Fruit fly (Drosophila melanogaster): ENCODE results near the gene CG14238.

CG14238 gene

DNA sequence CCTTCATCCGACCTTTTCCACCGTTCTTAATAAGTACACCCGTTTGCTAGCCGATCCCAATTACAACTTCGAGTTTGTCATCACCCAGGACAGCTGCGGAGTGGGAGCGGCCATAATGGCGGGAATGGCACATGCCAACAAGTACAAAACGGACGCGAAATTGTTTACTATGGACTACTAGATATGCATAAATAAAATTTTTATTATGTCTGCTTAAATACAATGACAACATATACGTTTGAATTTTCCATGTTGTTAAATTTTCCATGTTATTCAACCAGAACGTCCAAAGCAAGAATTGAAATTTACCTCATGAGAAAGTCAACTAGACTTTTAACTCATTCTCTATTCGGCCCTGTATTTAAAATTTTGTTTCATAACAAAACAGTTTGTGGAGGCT lies 7.7 kb upstream of the CG14238 start, which contains the start of gene Hex-t2:
TSS of gene Hex-t2 (plus strand) at position 301 of the 400 bp plus-strand sequence.
- no peak for TF ChIP-seq noc (tag; optimal IDR thresholded peaks at IDR 0.05)

DNA sequence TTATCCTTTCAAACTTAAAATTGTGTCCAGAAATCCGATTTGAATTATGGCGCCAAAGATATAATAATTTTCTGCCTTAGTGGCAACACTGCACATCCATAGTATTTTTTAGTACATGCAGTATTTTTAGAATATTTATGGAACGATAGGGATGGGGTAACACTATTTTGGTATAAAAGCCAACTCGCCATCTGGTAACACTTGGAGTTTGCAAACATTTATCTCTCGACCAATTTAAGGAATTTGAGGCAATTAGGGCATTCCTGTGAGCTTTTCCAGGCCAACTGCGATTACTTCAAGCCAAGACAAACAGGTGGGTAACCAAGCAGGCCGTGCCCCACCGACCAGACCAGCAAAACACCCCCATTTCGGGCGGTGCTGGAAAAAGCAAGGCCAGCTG lies 5.7 kb upstream of the CG14238 start, which contains the start of gene CG5447:
TSS of gene CG5447 (plus strand) at position 190 of the 400 bp plus-strand sequence.
- TF ChIP-seq noc (tag; optimal IDR thresholded peaks at IDR 0.05) = no peak

DNA sequence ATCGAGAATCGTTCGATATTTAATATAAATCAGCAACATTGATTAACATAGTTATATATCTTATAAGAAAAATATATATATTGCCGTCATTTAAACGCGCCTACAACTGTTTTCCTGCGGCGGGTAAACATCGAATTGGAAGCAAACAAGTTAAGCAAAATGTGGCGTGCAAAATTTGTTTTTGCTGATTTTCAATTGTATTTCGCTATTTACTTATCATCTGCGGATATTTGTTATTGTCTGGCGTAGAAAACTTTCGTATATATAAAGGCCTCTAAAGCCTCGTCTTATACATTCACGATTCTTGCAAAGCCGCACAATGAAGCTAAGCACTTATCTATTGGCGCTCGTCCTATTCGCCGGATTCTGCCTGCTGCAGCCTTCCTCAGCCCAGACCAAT lies 3.6 kb upstream of the CG14238 start, which contains the start of gene CG43117:
TSS of gene CG43117 (plus strand) at position 301 of the 400 bp plus-strand sequence.
- TF ChIP-seq noc (tag; optimal IDR thresholded peaks at IDR 0.05) = no peak

DNA sequence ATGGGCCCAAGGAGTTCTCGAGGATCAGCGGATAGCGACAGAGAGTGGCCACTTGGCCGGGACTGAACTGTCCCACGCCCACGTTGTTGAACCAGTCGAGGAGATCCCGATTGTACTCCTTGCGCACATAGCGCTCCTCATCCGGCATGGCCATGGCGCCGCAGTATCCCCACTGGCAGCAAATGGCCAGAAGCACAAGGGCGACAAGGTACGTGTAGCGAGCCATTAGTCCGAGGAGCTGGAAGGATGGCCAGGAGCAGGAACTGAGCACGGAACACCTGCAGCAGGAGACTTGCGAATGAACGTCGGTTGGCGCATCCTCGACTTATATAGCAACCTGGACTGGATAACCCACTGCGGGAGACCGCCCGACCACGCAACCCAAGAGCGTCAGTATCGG lies 2.2 kb upstream of the CG14238 start, which contains the start of gene Pdf:
TSS of gene Pdf (minus strand) at position 304 of the 400 bp plus-strand sequence.
- no peak for TF ChIP-seq noc (tag; optimal IDR thresholded peaks at IDR 0.05)

DNA sequence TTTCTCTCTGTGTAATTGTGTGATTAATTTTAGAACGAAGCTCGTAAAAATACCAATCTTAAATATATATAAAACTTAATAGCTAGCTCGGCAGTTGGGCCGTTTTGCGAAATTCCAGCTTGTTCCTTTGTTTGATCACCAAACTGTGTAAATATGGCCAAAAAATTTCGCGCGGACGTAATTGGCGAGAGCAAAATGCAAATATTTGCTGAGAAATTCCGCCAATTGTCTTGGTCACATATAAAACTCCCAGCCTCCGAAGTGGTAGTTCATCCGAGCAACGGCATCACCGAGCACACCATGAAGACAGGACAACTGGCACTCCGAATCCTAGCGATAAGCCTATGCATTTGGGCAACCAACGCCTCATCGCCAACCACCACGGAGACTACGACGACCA lies 1.5 kb upstream of the CG14238 start, which contains the start of gene CG14237:
TSS of gene CG14237 (plus strand) at position 301 of the 400 bp plus-strand sequence.
- no peak for TF ChIP-seq noc (tag; optimal IDR thresholded peaks at IDR 0.05)

DNA sequence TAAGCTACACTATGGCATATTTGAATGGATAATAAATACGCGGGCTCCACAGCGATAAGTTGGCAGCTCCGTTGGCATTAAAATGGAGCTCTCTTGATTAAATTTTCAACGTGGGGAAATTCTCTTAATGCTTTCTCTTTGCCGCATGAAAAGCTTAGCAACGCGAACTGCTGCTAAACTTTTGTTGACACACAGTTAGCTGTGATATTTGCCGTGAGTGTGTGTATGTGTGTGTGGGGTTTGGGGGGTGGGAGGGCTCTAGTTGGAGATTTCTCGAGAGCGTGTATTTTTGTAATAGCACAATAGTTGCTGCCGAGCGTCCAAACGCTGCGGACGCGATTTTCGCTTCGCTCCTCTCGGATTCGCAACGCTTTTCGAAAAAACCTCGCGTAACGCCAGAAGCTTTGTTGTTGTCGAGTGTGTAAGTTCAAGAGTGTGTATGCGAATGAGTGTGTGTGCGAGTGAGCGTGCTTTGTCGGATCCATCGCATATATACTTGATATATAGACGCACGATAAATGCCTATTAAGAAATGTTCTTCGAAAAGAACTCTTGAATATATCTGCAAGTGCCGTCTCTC lies 3.3 kb downstream of the CG14238 start, which contains the start of gene CG5455:
TSS of gene CG5455 (plus strand) at position 302 of the 580 bp plus-strand sequence.
- TF ChIP-seq noc (tag; optimal IDR thresholded peaks at IDR 0.05) = peak; percentile 64

DNA sequence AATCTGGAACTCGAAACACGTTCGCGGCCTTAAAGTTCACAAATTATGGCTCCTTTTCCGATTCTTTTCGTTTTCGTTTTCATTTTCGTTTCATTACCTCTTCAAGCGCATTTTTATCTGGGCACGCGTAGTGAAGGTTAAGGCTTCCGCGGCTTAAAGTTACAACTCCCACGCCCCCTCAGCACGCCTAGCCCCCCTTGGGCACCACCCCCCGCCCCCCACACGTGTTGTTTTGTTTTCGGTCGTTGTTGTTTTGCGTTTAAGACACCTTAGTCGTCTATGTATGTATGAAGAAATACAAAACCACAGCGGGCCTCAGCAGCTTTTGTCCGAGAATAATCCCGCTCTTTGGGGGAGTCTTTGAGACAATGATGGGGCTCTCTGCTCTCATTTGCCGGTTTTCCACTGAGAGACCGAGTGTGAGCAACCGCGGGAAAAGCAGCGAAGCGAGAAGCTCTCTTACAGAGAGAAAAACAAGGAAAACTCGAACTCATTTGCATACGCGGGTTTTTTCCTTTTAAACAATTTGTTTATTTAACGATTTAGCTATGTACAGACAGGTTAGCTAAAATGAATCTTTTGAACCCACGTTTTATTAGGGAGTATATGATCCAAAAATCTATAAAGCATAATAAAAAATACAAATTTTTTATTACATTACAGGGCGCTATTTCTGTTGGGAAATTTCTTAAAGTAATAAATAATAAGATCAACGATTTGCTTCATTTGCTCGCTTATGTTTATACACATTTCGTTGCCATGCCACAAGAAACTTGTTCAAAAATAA lies 4.3 kb downstream of the CG14238 start:
- TF ChIP-seq noc (tag; optimal IDR thresholded peaks at IDR 0.05) = no peak

DNA sequence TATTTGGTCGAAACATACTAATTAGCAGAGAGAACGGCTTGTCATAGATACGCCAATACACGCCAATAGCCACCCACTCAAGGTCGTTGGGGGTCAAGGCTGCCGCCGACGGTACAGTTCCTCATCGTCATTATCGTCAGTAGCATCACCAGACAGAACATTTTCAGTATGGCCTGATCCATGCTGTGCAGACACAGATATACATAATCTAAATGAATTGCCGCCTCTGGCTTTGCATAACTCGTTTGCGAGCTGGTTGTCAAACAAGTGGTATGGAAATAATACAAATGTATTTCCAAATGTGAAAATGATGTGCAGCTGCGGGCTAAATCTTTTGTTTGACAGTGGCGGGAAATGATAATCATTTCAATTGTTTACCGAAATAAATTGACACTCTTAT lies 5.1 kb downstream of the CG14238 start:
- no peak for TF ChIP-seq noc (tag; optimal IDR thresholded peaks at IDR 0.05)

DNA sequence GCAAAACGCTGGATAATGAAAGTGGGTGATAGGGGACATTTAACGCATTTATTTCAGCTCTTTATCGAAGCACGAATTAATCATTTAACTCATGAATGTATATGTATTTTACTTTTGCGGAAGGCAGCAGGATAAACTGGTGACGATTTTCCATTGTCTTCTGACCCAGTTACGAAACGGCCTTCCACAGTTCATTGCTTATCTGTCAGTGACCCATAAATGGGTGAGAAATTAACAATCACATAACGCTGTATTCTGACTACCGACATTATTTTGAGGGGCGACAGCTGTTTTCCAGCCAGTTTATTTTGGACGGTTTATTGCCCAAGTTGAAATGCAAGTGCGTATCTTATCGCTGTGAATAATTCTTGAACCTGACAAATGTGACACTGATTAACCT lies 5.5 kb downstream of the CG14238 start:
- TF ChIP-seq noc (tag; optimal IDR thresholded peaks at IDR 0.05) = no peak

DNA sequence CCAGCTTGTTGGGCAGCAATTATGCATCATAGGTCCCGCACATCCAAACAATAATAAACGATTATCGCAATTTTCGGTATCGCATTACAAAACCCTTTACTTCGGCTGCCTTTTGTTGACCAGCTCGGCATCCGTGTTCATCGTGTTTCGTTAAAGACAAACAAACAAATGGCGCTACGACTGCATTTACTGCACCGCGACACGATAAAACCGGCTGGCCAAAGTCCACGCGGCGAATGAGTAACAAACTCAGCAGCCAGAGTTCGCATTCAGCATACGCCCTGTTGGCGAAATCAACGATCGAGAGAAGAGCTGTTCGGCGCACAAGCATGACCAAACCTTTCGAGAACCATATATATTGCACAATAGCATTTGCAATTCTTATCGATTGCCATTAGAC lies 6.3 kb downstream of the CG14238 start:
- no peak for TF ChIP-seq noc (tag; optimal IDR thresholded peaks at IDR 0.05)

DNA sequence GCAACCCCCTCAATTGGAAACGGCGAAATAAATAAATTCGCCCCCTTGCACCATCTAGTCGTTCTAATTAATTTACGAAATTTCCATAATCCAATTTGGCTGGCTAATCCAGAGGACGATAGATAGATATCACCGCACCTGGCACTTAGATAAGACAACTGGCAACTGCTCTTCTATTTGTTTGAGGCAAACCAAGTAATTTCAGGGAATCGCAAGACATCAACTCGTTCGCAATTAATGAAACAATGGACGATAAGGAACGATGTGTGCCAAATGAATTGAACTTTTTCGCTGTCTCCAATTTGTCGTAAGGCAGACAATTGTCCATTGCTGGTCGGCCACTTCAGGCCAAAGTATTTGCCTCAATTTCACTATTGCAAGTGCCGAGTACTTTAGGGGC lies 7.1 kb downstream of the CG14238 start:
- TF ChIP-seq noc (tag; optimal IDR thresholded peaks at IDR 0.05) = no peak

DNA sequence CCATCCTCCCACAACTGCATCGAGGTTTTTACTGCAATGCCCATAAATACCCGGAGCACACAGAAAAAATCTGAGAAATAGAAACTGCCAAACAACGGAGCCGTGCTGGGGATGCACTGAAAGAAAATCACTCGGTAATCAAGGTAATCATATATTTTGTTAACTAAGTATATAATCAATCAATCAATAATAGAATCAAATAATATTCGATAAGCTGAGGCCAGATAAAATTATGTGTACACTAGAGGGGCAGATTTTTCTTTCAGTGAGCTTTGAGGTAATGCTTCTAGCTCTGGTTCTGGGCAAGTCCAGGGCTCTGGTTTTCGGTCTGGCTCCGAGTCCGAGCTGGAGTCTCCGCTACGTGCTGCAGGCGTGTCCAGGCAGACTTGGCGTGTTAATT lies 20.0 kb downstream of the CG14238 start:
- TF ChIP-seq noc (tag; optimal IDR thresholded peaks at IDR 0.05) = no peak

DNA sequence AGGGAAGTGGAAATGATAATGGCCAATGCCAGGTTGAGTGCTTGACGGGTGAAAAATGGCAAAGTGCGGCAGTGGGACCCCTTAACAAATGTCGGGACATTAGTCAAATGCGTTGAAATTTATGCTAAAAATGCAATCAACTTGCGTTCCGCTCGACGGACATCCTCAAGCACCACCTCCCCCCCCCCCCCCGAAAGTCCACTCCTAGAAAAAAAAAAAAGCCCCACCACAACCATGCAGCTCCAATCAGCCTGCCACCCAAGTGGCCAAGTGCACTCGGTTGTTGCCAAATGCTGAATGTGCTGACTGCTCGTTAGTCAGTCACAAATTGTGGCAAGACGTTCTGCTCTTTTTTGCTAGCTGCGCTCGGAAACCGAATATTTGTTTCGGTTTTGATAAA lies 20.6 kb downstream of the CG14238 start:
- TF ChIP-seq noc (tag; optimal IDR thresholded peaks at IDR 0.05) = no peak

DNA sequence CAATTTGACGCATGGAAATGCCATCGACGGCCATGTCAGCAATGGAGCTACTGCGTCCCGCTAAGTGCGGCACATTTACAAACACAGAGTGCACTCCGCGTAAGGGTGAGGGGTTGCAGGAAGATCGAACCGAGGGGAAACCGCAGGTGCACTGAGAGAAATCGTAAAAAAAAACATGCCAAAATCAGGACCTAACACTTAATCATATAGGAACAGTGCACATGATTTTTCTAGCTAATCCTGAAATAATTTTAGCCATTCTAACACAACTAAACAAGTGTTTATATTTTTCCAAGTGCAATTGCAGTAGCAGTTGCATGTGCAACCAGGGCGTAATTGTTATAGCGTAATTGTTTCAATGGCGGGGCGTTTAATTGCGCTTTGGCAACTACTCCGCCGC lies 21.2 kb downstream of the CG14238 start:
- no peak for TF ChIP-seq noc (tag; optimal IDR thresholded peaks at IDR 0.05)

DNA sequence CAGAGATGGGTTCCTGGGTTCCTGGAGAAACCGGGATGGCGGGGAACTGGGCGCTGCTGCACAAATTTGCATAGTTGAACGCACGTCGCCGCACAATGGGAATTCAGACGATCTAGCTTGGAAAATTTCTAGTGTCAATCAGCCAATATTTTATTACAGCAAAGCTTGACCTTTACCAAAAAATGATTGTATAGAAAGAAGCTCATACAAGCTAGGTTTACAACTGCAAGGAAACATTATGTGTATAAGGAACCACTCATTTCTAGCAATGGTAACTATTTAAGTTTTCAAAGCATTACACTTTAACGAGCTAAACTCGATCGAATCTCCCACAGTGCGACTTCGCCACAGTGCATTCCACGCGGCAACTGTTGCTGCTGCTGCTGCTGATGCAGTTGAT lies 22.3 kb downstream of the CG14238 start:
- TF ChIP-seq noc (tag; optimal IDR thresholded peaks at IDR 0.05) = no peak

DNA sequence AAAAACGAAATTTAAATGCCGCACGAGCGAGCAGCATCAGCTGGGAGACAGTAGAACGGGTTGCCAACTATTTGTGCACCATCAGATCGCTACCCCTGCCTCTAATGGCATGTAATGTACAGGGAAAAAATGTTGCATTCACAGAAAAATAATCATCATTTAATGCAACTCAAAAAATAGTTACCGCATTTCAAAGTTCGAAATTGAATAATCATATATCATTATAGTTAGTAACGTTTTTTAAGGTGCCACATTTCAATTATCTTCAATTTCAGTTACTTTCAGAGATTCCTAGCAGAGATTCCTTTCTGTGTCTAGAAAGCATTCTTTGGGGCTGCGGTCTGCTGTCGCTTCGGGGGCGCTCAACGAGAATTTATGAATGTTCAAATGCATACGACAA lies 23.2 kb downstream of the CG14238 start:
- no peak for TF ChIP-seq noc (tag; optimal IDR thresholded peaks at IDR 0.05)

DNA sequence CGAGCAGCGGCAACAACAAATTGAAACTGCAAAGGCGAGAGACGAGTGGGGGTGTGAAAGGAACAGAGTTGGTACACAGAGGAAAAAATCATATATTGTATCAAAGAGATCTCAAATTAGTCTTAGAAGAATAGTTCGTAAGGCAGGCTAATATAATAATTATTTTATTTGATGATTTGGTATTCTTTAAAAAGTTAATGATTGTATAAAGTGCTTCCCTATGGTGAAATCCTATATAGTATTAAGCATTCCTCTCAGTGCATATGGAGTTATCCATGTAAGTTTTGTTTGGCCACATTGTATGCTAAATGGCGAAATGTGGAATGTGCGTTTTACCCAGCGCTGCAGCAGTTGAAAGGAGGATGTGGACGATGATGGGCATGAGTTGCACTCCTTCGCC lies 25.6 kb downstream of the CG14238 start:
- TF ChIP-seq noc (tag; optimal IDR thresholded peaks at IDR 0.05) = no peak
